Worm (Caenorhabditis elegans): ENCODE measurements around the gene T16G12.7.

- TF ChIP-seq egl-27 (tag; optimal IDR thresholded peaks at IDR 0.05) (no peak), skn-1 (tag; optimal IDR thresholded peaks at IDR 0.05) (no peak), nhr-12 (tag; optimal IDR thresholded peaks at IDR 0.05) (no peak), nhr-67 (tag; optimal IDR thresholded peaks at IDR 0.05) (no peak), snpc-4 (tag; optimal IDR thresholded peaks at IDR 0.05) (no peak), aly-2 (tag; optimal IDR thresholded peaks at IDR 0.05) (no peak), lin-39 (tag; optimal IDR thresholded peaks at IDR 0.05) (no peak), ama-1 (optimal IDR thresholded peaks at IDR 0.05) (no peak), ceh-9 (tag; optimal IDR thresholded peaks at IDR 0.05) (no peak), lin-15B (tag; optimal IDR thresholded peaks at IDR 0.05) (no peak), nhr-77 (tag; optimal IDR thresholded peaks at IDR 0.05) (no peak), nfya-1 (tag; optimal IDR thresholded peaks at IDR 0.05; ENCODE audit: insufficient read depth) (no peak), nhr-76 (tag; optimal IDR thresholded peaks at IDR 0.05) (no peak)
Measured at ce11 chrIII:9997890-9998289, 42.0 kb downstream of the T16G12.7 start, which contains the start of gene pqn-8.
